Fruit fly (Drosophila melanogaster) whole organism, embryonic: ENCODE data around the gene moody.

Experiments
- CG10267 ChIP-seq: fragments of 200-800 bp; sonication (Bioruptor generic); optimal IDR thresholded peaks from 2 replicates; lab custom pipeline; 2018; ENCODE audit warnings: missing biosample characterization, mild to moderate bottlenecking, missing genetic modification characterization, moderate library complexity
- CG12659 ChIP-seq: fragments of 200-800 bp; sonication (Bioruptor generic); optimal IDR thresholded peaks from 3 replicates; lab custom pipeline; 2017; ENCODE audit warnings: mild to moderate bottlenecking, missing biosample characterization, missing genetic modification reagents, missing genetic modification characterization
- CG12769 ChIP-seq: fragments of 200-800 bp; sonication (Bioruptor generic); optimal IDR thresholded peaks from 2 replicates; lab custom pipeline; 2019; ENCODE audit warnings: missing biosample characterization, mild to moderate bottlenecking, missing genetic modification characterization, moderate library complexity
- CG1647 ChIP-seq: fragments of 200-800 bp; sonication (Bioruptor generic); optimal IDR thresholded peaks from 3 replicates; lab custom pipeline; 2016; ENCODE audit warnings: missing biosample characterization, missing genetic modification characterization
- CG1792 ChIP-seq: fragments of 200-800 bp; sonication (Bioruptor generic); optimal IDR thresholded peaks from 2 replicates; lab custom pipeline; 2016; ENCODE audit warnings: missing biosample characterization, missing genetic modification characterization
- CG18599 ChIP-seq: fragments of 200-800 bp; sonication (Bioruptor generic); optimal IDR thresholded peaks from 3 replicates; lab custom pipeline; 2017; ENCODE audit warnings: missing biosample characterization, missing genetic modification characterization, mild to moderate bottlenecking, moderate library complexity, missing genetic modification reagents
- CG18619 ChIP-seq: fragments of 200-800 bp; sonication (Bioruptor generic); optimal IDR thresholded peaks from 3 replicates; lab custom pipeline; 2017; ENCODE audit warnings: missing biosample characterization, mild to moderate bottlenecking, missing genetic modification characterization
- CG30431 ChIP-seq: fragments of 200-800 bp; sonication (Bioruptor generic); optimal IDR thresholded peaks from 2 replicates; lab custom pipeline; 2017; ENCODE audit warnings: missing biosample characterization, missing genetic modification characterization
- CG33213 ChIP-seq: fragments of 200-800 bp; sonication (Bioruptor generic); optimal IDR thresholded peaks from 3 replicates; lab custom pipeline; 2016; ENCODE audit warnings: missing biosample characterization, missing genetic modification characterization
- CG34376 ChIP-seq: fragments of 200-800 bp; sonication (Bioruptor generic); optimal IDR thresholded peaks from 2 replicates; lab custom pipeline; 2018; ENCODE audit warnings: missing biosample characterization, mild to moderate bottlenecking, missing genetic modification characterization
- CG6272 ChIP-seq: fragments of 200-800 bp; sonication (Bioruptor generic); IDR thresholded peaks from 2 replicates; pipeline ENCODE4 v1.3.6; 2022; ENCODE audit warnings: missing biosample characterization, missing genetic modification characterization
- CG7963 ChIP-seq: fragments of 200-800 bp; sonication (Bioruptor generic); IDR thresholded peaks from 3 replicates; pipeline ENCODE4 v1.3.6; 2022; ENCODE audit warnings: missing biosample characterization, missing genetic modification characterization; ENCODE audit not compliant: partially characterized antibody
- CHES-1-like ChIP-seq: fragments of 200-800 bp; sonication (Bioruptor generic); optimal IDR thresholded peaks from 2 replicates; lab custom pipeline; 2016; ENCODE audit warnings: missing biosample characterization, missing genetic modification characterization
- CoRest ChIP-seq: fragments of 200-800 bp; sonication (Bioruptor generic); optimal IDR thresholded peaks from 3 replicates; lab custom pipeline; 2018; ENCODE audit warnings: missing biosample characterization, mild to moderate bottlenecking, missing genetic modification characterization, moderate library complexity
- D19B ChIP-seq: fragments of 200-800 bp; sonication (Bioruptor generic); optimal IDR thresholded peaks from 2 replicates; lab custom pipeline; 2017; ENCODE audit warnings: missing biosample characterization, mild to moderate bottlenecking, missing genetic modification characterization
- Deaf1 ChIP-seq: fragments of 200-800 bp; optimal IDR thresholded peaks from 3 replicates; lab custom pipeline; 2019; ENCODE audit warnings: missing biosample characterization, mild to moderate bottlenecking, missing genetic modification characterization, moderate library complexity
- Dek ChIP-seq: fragments of 200-800 bp; sonication (Bioruptor generic); optimal IDR thresholded peaks from 3 replicates; lab custom pipeline; 2019; ENCODE audit warnings: missing biosample characterization, mild to moderate bottlenecking, missing genetic modification characterization, moderate library complexity
- Dip3 ChIP-seq: fragments of 200-800 bp; sonication (Bioruptor generic); optimal IDR thresholded peaks from 3 replicates; lab custom pipeline; 2016; ENCODE audit warnings: missing biosample characterization, missing genetic modification characterization
- Drgx ChIP-seq: fragments of 200-800 bp; sonication (Bioruptor generic); IDR thresholded peaks from 2 replicates; pipeline ENCODE4 v1.3.6; 2022; ENCODE audit warnings: missing biosample characterization, missing genetic modification characterization
- E2f2 ChIP-seq: fragments of 200-800 bp; sonication (Bioruptor generic); IDR thresholded peaks from 2 replicates; pipeline ENCODE4 v1.3.6; 2022; ENCODE audit warnings: missing biosample characterization, missing genetic modification characterization
- Fer1 ChIP-seq: fragments of 200-800 bp; sonication (Bioruptor generic); optimal IDR thresholded peaks from 2 replicates; lab custom pipeline; 2017; ENCODE audit warnings: missing biosample characterization, mild to moderate bottlenecking, missing genetic modification characterization
- HHEX ChIP-seq: fragments of 200-800 bp; sonication (Bioruptor generic); optimal IDR thresholded peaks from 3 replicates; lab custom pipeline; 2017; ENCODE audit warnings: missing biosample characterization, mild to moderate bottlenecking, missing genetic modification characterization, missing genetic modification reagents
- HLH4C ChIP-seq: fragments of 200-800 bp; sonication (Bioruptor generic); IDR thresholded peaks from 3 replicates; pipeline ENCODE4 v1.3.6; 2022; ENCODE audit warnings: missing biosample characterization, missing genetic modification characterization; ENCODE audit not compliant: partially characterized antibody
- Hmr ChIP-seq: fragments of 200-800 bp; sonication (Bioruptor generic); optimal IDR thresholded peaks from 3 replicates; lab custom pipeline; 2017; ENCODE audit warnings: mild to moderate bottlenecking, missing biosample characterization, missing genetic modification reagents, missing genetic modification characterization
- Lpt ChIP-seq: fragments of >200 bp; optimal IDR thresholded peaks from 2 replicates; lab custom pipeline; 2018; ENCODE audit warnings: missing biosample characterization, missing genetic modification characterization
- MBD-R2 ChIP-seq: fragments of 200-800 bp; sonication (Bioruptor generic); IDR thresholded peaks from 2 replicates; pipeline ENCODE4 v1.3.6; 2022; ENCODE audit warnings: missing biosample characterization, missing genetic modification characterization
- Mad ChIP-seq: fragments of 200-800 bp; sonication (Bioruptor generic); optimal IDR thresholded peaks from 2 replicates; lab custom pipeline; 2016; ENCODE audit warnings: missing biosample characterization, missing genetic modification characterization
- Rx ChIP-seq: fragments of 200-800 bp; sonication (Bioruptor generic); IDR thresholded peaks from 2 replicates; pipeline ENCODE4 v1.3.6; 2022; ENCODE audit warnings: missing biosample characterization, missing genetic modification characterization
- Side ChIP-seq: fragments of 200-800 bp; sonication (Bioruptor generic); optimal IDR thresholded peaks from 2 replicates; lab custom pipeline; 2016; ENCODE audit warnings: missing biosample characterization, missing genetic modification characterization
- Trl ChIP-seq, 3 experiments: fragments of >200 bp in 2 of 3; fragments of 200-800 bp in 1 of 3; sonication (Bioruptor generic) in 1 of 3; optimal IDR thresholded peaks; 2 replicates in 1 of 3; 3 replicates in 2 of 3; lab custom pipeline; 2016 to 2017; ENCODE audit warnings: missing biosample characterization in 1 of 3, missing genetic modification characterization in 1 of 3
- al ChIP-seq: fragments of 200-800 bp; sonication (Bioruptor generic); IDR thresholded peaks from 2 replicates; pipeline ENCODE4 v1.3.6; 2022; ENCODE audit warnings: missing biosample characterization, missing genetic modification characterization
- cg ChIP-seq: fragments of 200-800 bp; sonication (Bioruptor generic); optimal IDR thresholded peaks from 3 replicates; lab custom pipeline; 2019; ENCODE audit warnings: missing biosample characterization, mild to moderate bottlenecking, missing genetic modification characterization, moderate library complexity
- crol ChIP-seq: fragments of 200-800 bp; sonication (Bioruptor generic); IDR thresholded peaks from 2 replicates; pipeline ENCODE4 v1.3.6; 2022; ENCODE audit warnings: missing biosample characterization, missing genetic modification characterization
- dimm ChIP-seq: fragments of 200-800 bp; sonication (Bioruptor generic); IDR thresholded peaks from 2 replicates; pipeline ENCODE4 v1.3.6; 2022; ENCODE audit warnings: missing biosample characterization, missing genetic modification characterization
- disco-r ChIP-seq: fragments of 200-800 bp; sonication (Bioruptor generic); optimal IDR thresholded peaks from 2 replicates; lab custom pipeline; 2016; ENCODE audit warnings: missing biosample characterization, missing genetic modification characterization
- dysf ChIP-seq: fragments of 200-800 bp; sonication (Bioruptor generic); IDR thresholded peaks from 3 replicates; pipeline ENCODE4 v1.3.6; 2022; ENCODE audit warnings: missing biosample characterization, missing genetic modification characterization
- gro ChIP-seq: fragments of 200-800 bp; sonication (Bioruptor generic); optimal IDR thresholded peaks from 2 replicates; lab custom pipeline; 2016; ENCODE audit warnings: missing biosample characterization, missing genetic modification characterization
- insv ChIP-seq, 2 experiments: fragments of 200-800 bp; sonication (Bioruptor generic); optimal IDR thresholded peaks; 3 replicates each; lab custom pipeline; 2016 to 2018; ENCODE audit warnings: missing biosample characterization in 2 of 2, missing genetic modification characterization in 2 of 2
- kah ChIP-seq: fragments of 200-800 bp; sonication (Bioruptor generic); optimal IDR thresholded peaks from 2 replicates; lab custom pipeline; 2018; ENCODE audit warnings: missing biosample characterization, mild to moderate bottlenecking, missing genetic modification characterization
- mirr ChIP-seq: fragments of 200-800 bp; sonication (Bioruptor generic); optimal IDR thresholded peaks from 3 replicates; lab custom pipeline; 2018; ENCODE audit warnings: missing biosample characterization, mild to moderate bottlenecking, missing genetic modification characterization
- pb ChIP-seq: fragments of 200-800 bp; sonication (Bioruptor generic); optimal IDR thresholded peaks from 3 replicates; lab custom pipeline; 2016; ENCODE audit warnings: missing biosample characterization, missing genetic modification characterization
- pfk ChIP-seq: fragments of 200-800 bp; sonication (Bioruptor generic); optimal IDR thresholded peaks from 2 replicates; lab custom pipeline; 2018; ENCODE audit warnings: missing biosample characterization, mild to moderate bottlenecking, missing genetic modification characterization, moderate library complexity
- sd ChIP-seq: fragments of 200-800 bp; sonication (Bioruptor generic); optimal IDR thresholded peaks from 3 replicates; lab custom pipeline; 2018; ENCODE audit warnings: missing biosample characterization, mild to moderate bottlenecking, missing genetic modification characterization, moderate library complexity
- seq ChIP-seq: fragments of 200-800 bp; sonication (Bioruptor generic); IDR thresholded peaks from 2 replicates; pipeline ENCODE4 v1.3.6; 2022; ENCODE audit warnings: missing biosample characterization, missing genetic modification characterization
- sima ChIP-seq: fragments of 200-800 bp; sonication (Bioruptor generic); optimal IDR thresholded peaks from 2 replicates; lab custom pipeline; 2016; ENCODE audit warnings: missing biosample characterization, missing genetic modification characterization
- toy ChIP-seq: fragments of 200-800 bp; sonication (Bioruptor generic); IDR thresholded peaks from 2 replicates; pipeline ENCODE4 v1.3.6; 2022; ENCODE audit warnings: missing biosample characterization, missing genetic modification characterization
- vvl ChIP-seq: fragments of 200-800 bp; sonication (Bioruptor generic); IDR thresholded peaks from 2 replicates; pipeline ENCODE4 v1.3.6; 2022; ENCODE audit warnings: missing biosample characterization, missing genetic modification characterization

The moody gene

dm6 chrX:2024819-2025218, 25.1 kb downstream of the moody start (continued):
- no peak for TF ChIP-seq seq (GFP tag; lab: Robert Waterston, UW)

- TF ChIP-seq crol (GFP tag; lab: Robert Waterston, UW) (peak; percentile 55), disco-r (GFP tag; lab: Kevin White, UChicago) (no peak), HLH4C (GFP tag; lab: Robert Waterston, UW) (peak; percentile 34; the same call in 1 of the 3 replicates), Trl (optimal IDR thresholded peaks at IDR 0.05; lab: Kevin White, UChicago) (peak in 1 of 2 experiments; percentile 26), Trl (GFP tag; optimal IDR thresholded peaks at IDR 0.05; lab: Kevin White, UChicago) (no peak)
These were observed 36.6 kb downstream of the moody start for dm6 chrX:2013365-2013764.

dm6 chrX:2012837-2013236, 37.1 kb downstream of the moody start:
- TF ChIP-seq dysf, result peak; percentile 28; the same call in 2 of the 3 replicates
- peak; percentile 25 for TF ChIP-seq CG34376 (GFP tag; lab: Kevin White, UChicago)
- TF ChIP-seq CG18619 (GFP tag; lab: Kevin White, UChicago), result peak; percentile 15
- peak; percentile 33 for TF ChIP-seq Dip3 (GFP tag; lab: Kevin White, UChicago)
- no peak for TF ChIP-seq Lpt (GFP tag; lab: Kevin White, UChicago)
- peak; percentile 61 for TF ChIP-seq CG10267 (tag; lab: Kevin White, UChicago)
- TF ChIP-seq CG1792, result peak; percentile 27
- no peak for TF ChIP-seq CG12659 (GFP tag; lab: Kevin White, UChicago)
- peak; percentile 25; the same call in 1 of the 2 replicates for TF ChIP-seq MBD-R2 (GFP tag; lab: Robert Waterston, UW)
- TF ChIP-seq Side (GFP tag; lab: Kevin White, UChicago), result peak; percentile 33
- TF ChIP-seq CG7963 (GFP tag; lab: Robert Waterston, UW), result no peak
- no peak for TF ChIP-seq vvl (GFP tag; lab: Robert Waterston, UW)
- peak in 1 of 2 experiments; percentile 47 for TF ChIP-seq insv (GFP tag; optimal IDR thresholded peaks at IDR 0.05; lab: Kevin White, UChicago)
- TF ChIP-seq toy (GFP tag; lab: Robert Waterston, UW), result no peak
- no peak for TF ChIP-seq sd
- TF ChIP-seq E2f2 (GFP tag; lab: Robert Waterston, UW), result 0 out of 2 replicates have a peak, but pooled peaks have one; percentile 11
- TF ChIP-seq CG6272 (GFP tag; lab: Robert Waterston, UW), result no peak
- peak; percentile 6 for TF ChIP-seq Dek (tag; lab: Kevin White, UChicago)
- TF ChIP-seq dimm (GFP tag; lab: Robert Waterston, UW), result no peak
- 0 out of 2 replicates have a peak, but pooled peaks have one; percentile 1 for TF ChIP-seq Rx (GFP tag; lab: Robert Waterston, UW)
- TF ChIP-seq Deaf1 (tag; lab: Kevin White, UChicago), result peak; percentile 29
- TF ChIP-seq al (GFP tag; lab: Robert Waterston, UW), result 0 out of 2 replicates have a peak, but pooled peaks have one; percentile 9
- TF ChIP-seq Drgx (GFP tag; lab: Robert Waterston, UW), result peak; percentile 54; the same call in 1 of the 2 replicates
- no peak for TF ChIP-seq Mad (GFP tag; lab: Kevin White, UChicago)
- peak; percentile 63 for TF ChIP-seq Fer1 (GFP tag; lab: Kevin White, UChicago)
- TF ChIP-seq CG12769, result peak; percentile 39
- peak; percentile 46 for TF ChIP-seq gro (GFP tag; lab: Kevin White, UChicago)
- no peak for TF ChIP-seq pb (GFP tag; lab: Kevin White, UChicago)
- no peak for TF ChIP-seq CG1647 (GFP tag; lab: Kevin White, UChicago)
- TF ChIP-seq D19B (GFP tag; lab: Kevin White, UChicago), result peak; percentile 20
- no peak for TF ChIP-seq sima (GFP tag; lab: Kevin White, UChicago)
- no peak for TF ChIP-seq CG30431
- peak; percentile 27 for TF ChIP-seq Hmr (GFP tag; lab: Kevin White, UChicago)
- peak; percentile 16 for TF ChIP-seq CHES-1-like
- peak; percentile 16 for TF ChIP-seq CoRest
- peak; percentile 59 for TF ChIP-seq mirr
- peak; percentile 74 for TF ChIP-seq cg (GFP tag; lab: Kevin White, UChicago)
- peak; percentile 26 for TF ChIP-seq HHEX (GFP tag; lab: Kevin White, UChicago)
- TF ChIP-seq pfk (GFP tag; lab: Kevin White, UChicago), result peak; percentile 69
- no peak for TF ChIP-seq CG33213 (GFP tag; lab: Kevin White, UChicago)
- no peak for TF ChIP-seq kah
- peak; percentile 64 for TF ChIP-seq CG18599 (GFP tag; lab: Kevin White, UChicago)
